Fruit fly (Drosophila melanogaster): ENCODE measurements around the gene Cyp318a1.

dm6 chrX:12031400-12031799 is 1.0 kb upstream of the Cyp318a1 start, which contains the start of gene Cyp311a1:
- TF ChIP-seq CG1620 (GFP tag; optimal IDR thresholded peaks at IDR 0.05) (no peak), ovo (GFP tag; optimal IDR thresholded peaks at IDR 0.05) (no peak), Clk (GFP tag; optimal IDR thresholded peaks at IDR 0.05) (no peak), CG7045 (GFP tag; optimal IDR thresholded peaks at IDR 0.05) (no peak), toe (GFP tag; optimal IDR thresholded peaks at IDR 0.05) (no peak), cic (GFP tag; optimal IDR thresholded peaks at IDR 0.05) (no peak), Hr96 (GFP tag; optimal IDR thresholded peaks at IDR 0.05) (no peak), CG14711 (tag; optimal IDR thresholded peaks at IDR 0.05) (peak; percentile 48), bab1 (GFP tag; optimal IDR thresholded peaks at IDR 0.05) (no peak), cnc (optimal IDR thresholded peaks at IDR 0.05) (no peak), CG7101 (tag; optimal IDR thresholded peaks at IDR 0.05) (peak; percentile 56), Mnt (GFP tag; optimal IDR thresholded peaks at IDR 0.05) (no peak)
